Fruit fly (Drosophila melanogaster) whole organism, pupa: ENCODE measurements around the gene DCP2.

Experiments used
- CG10348 ChIP-seq: fragments of 200-800 bp; sonication (Bioruptor generic); IDR thresholded peaks from 2 replicates; pipeline ENCODE4 v1.3.6; 2022; ENCODE audit warnings: missing biosample characterization, missing genetic modification characterization
- CG12605 ChIP-seq: fragments of 200-800 bp; sonication (Bioruptor generic); IDR thresholded peaks from 2 replicates; pipeline ENCODE4 v1.3.6; 2022; ENCODE audit warnings: missing biosample characterization, missing genetic modification characterization
- CG13204 ChIP-seq: fragments of 200-800 bp; sonication (Bioruptor generic); optimal IDR thresholded peaks from 2 replicates; lab custom pipeline; 2018; ENCODE audit warnings: missing biosample characterization, mild to moderate bottlenecking, missing genetic modification characterization, moderate library complexity
- CG14655 ChIP-seq: fragments of 200-800 bp; sonication (Bioruptor generic); optimal IDR thresholded peaks from 3 replicates; lab custom pipeline; 2017; ENCODE audit warnings: mild to moderate bottlenecking, missing biosample characterization, missing genetic modification reagents, missing genetic modification characterization
- CG15710 ChIP-seq: fragments of 200-800 bp; sonication (Bioruptor generic); optimal IDR thresholded peaks from 2 replicates; lab custom pipeline; 2018; ENCODE audit warnings: missing biosample characterization, mild to moderate bottlenecking, missing genetic modification characterization, moderate library complexity
- CG17806 ChIP-seq: fragments of 200-800 bp; sonication (Bioruptor generic); optimal IDR thresholded peaks from 2 replicates; lab custom pipeline; 2018; ENCODE audit warnings: missing biosample characterization, mild to moderate bottlenecking, missing genetic modification characterization, moderate library complexity
- CG32121 ChIP-seq: fragments of 200-800 bp; sonication (Bioruptor generic); IDR thresholded peaks from 2 replicates; pipeline ENCODE4 v1.3.6; 2022; ENCODE audit warnings: missing biosample characterization, missing genetic modification characterization
- CG34367 ChIP-seq: fragments of 200-800 bp; sonication (Bioruptor generic); optimal IDR thresholded peaks from 2 replicates; lab custom pipeline; 2018; ENCODE audit warnings: missing biosample characterization, mild to moderate bottlenecking, missing genetic modification characterization
- CG4496 ChIP-seq: fragments of 200-800 bp; sonication (Bioruptor generic); IDR thresholded peaks from 3 replicates; pipeline ENCODE4 v1.3.6; 2022; ENCODE audit warnings: missing biosample characterization, missing genetic modification characterization
- CG8159 ChIP-seq: fragments of 200-800 bp; sonication (Bioruptor generic); optimal IDR thresholded peaks from 3 replicates; lab custom pipeline; 2018; ENCODE audit warnings: missing biosample characterization, mild to moderate bottlenecking, missing genetic modification characterization, moderate library complexity
- CG8301 ChIP-seq: fragments of 200-800 bp; sonication (Bioruptor generic); optimal IDR thresholded peaks from 2 replicates; lab custom pipeline; 2018; ENCODE audit warnings: missing biosample characterization, mild to moderate bottlenecking, missing genetic modification characterization
- CG9948 ChIP-seq: fragments of 200-800 bp; sonication (Bioruptor generic); optimal IDR thresholded peaks from 2 replicates; lab custom pipeline; 2018; ENCODE audit warnings: missing biosample characterization, mild to moderate bottlenecking, missing genetic modification characterization, moderate library complexity
- D1 ChIP-seq: fragments of 200-800 bp; sonication (Bioruptor generic); optimal IDR thresholded peaks from 2 replicates; lab custom pipeline; 2018; ENCODE audit warnings: missing biosample characterization, mild to moderate bottlenecking, missing genetic modification characterization, moderate library complexity
- EcR ChIP-seq: fragments of 200-800 bp; sonication (Bioruptor generic); optimal IDR thresholded peaks from 3 replicates; lab custom pipeline; 2019; ENCODE audit warnings: missing biosample characterization, missing genetic modification characterization, mild to moderate bottlenecking, moderate library complexity, missing genetic modification reagents
- Ets98B ChIP-seq: fragments of 200-800 bp; sonication (Bioruptor generic); IDR thresholded peaks from 2 replicates; pipeline ENCODE4 v1.3.6; 2022; ENCODE audit warnings: missing biosample characterization, missing genetic modification characterization
- Pif1A ChIP-seq: fragments of 200-800 bp; sonication (Bioruptor generic); optimal IDR thresholded peaks from 3 replicates; lab custom pipeline; 2016; ENCODE audit warnings: missing biosample characterization, missing genetic modification characterization
- Pif1B ChIP-seq: fragments of 200-800 bp; sonication (Bioruptor generic); optimal IDR thresholded peaks from 3 replicates; lab custom pipeline; 2016; ENCODE audit warnings: missing biosample characterization, missing genetic modification characterization
- Snoo ChIP-seq: fragments of 200-800 bp; sonication (Bioruptor generic); optimal IDR thresholded peaks from 3 replicates; lab custom pipeline; 2017; ENCODE audit warnings: missing biosample characterization, mild to moderate bottlenecking, missing genetic modification characterization, inconsistent platforms
- fd96Ca ChIP-seq: fragments of 200-800 bp; sonication (Bioruptor generic); IDR thresholded peaks from 3 replicates; pipeline ENCODE4 v1.3.6; 2022; ENCODE audit warnings: missing biosample characterization, missing genetic modification characterization
- gl ChIP-seq: fragments of 200-800 bp; sonication (Bioruptor generic); optimal IDR thresholded peaks from 2 replicates; lab custom pipeline; 2018; ENCODE audit warnings: missing biosample characterization, mild to moderate bottlenecking, missing genetic modification characterization
- rn ChIP-seq: fragments of 200-800 bp; sonication (Bioruptor generic); IDR thresholded peaks from 2 replicates; pipeline ENCODE4 v1.3.6; 2022; ENCODE audit warnings: missing biosample characterization, missing genetic modification characterization

The DCP2 gene

DNA sequence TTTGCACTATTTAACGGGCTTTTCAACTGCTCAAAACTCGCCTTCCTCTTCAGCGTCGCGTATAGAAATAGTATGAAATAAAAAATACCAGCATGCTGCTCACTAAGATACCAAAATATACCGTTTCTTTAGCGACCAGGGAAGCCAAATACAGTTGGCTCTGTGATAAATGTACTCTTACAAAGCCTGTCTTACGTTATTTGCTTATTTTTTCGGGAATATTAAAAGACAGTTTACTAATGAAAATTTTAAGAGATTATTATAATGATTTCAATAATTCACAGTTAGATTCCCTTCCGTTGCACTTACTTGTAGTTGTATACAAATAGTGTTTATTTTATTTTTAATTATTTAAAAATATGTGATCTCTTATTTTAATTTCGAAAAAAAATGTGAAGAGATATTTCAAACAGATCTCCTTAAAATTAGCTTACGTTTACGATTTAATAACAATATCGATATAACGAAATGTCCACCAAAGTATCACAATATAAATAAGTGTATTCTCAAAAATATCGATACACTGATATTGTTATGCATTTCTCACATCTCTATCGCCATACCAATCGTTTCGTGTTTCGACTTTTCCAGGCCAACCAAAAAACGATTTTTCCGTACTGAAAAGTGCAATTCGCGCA lies at the start of gene DCP2, which contains the start of gene dbo:
DCP2 (minus strand) TSS at position 77 of the 638 bp plus-strand sequence.
dbo (plus strand) TSS at position 542 of the 638 bp plus-strand sequence.
- TF ChIP-seq rn (GFP tag; lab: Robert Waterston, UW) = peak; percentile 42; the same call in 1 of the 2 replicates
- TF ChIP-seq Pif1A (GFP tag; lab: Kevin White, UChicago) = peak; percentile 21
- peak; percentile 69 for TF ChIP-seq Ets98B (GFP tag; lab: Robert Waterston, UW)
- peak; percentile 65 for TF ChIP-seq CG32121 (GFP tag; lab: Robert Waterston, UW)
- peak; percentile 49 for TF ChIP-seq CG9948 (tag; lab: Kevin White, UChicago)
- peak; percentile 62 for TF ChIP-seq CG14655 (GFP tag; lab: Kevin White, UChicago)
- TF ChIP-seq CG12605 (GFP tag; lab: Robert Waterston, UW) = peak; percentile 63
- peak; percentile 40 for TF ChIP-seq Snoo (tag; lab: Kevin White, UChicago)
- peak; percentile 49 for TF ChIP-seq CG8301 (tag; lab: Kevin White, UChicago)
- TF ChIP-seq D1 (tag; lab: Kevin White, UChicago) = no peak
- no peak for TF ChIP-seq EcR (GFP tag; lab: Kevin White, UChicago)
- no peak for TF ChIP-seq gl (tag; lab: Kevin White, UChicago)
- peak; percentile 56 for TF ChIP-seq CG15710 (tag; lab: Kevin White, UChicago)
- peak; percentile 80 for TF ChIP-seq CG4496 (GFP tag; lab: Robert Waterston, UW)
- TF ChIP-seq CG17806 (tag; lab: Kevin White, UChicago) = peak; percentile 22
- TF ChIP-seq fd96Ca (GFP tag; lab: Robert Waterston, UW) = no peak

DNA sequence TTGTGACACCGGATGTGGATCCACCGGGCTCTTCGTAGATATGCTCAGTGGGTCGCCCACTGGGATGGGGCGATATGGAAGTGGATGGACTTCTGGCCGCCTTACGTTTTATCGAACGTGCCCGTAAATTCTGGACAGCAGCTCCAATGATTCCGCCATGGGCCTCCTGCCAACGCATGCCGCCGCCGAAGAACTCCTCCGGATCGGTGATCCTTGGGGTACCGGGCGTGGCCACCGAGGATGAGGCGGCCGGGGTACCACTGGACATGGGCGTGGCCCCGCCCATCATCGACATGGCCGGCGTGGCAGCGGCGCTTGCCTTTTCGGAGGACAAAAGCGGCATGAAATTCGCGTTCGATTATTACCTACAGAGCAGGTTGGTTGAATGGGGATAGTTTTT lies 29.8 kb upstream of the DCP2 start:
- TF ChIP-seq CG17806 (tag; lab: Kevin White, UChicago) (no peak), CG8159 (tag; lab: Kevin White, UChicago) (no peak), Pif1B (GFP tag; lab: Kevin White, UChicago) (no peak), Snoo (tag; lab: Kevin White, UChicago) (no peak), CG34367 (tag; lab: Kevin White, UChicago) (no peak), fd96Ca (GFP tag; lab: Robert Waterston, UW) (no peak), CG8301 (tag; lab: Kevin White, UChicago) (no peak), D1 (tag; lab: Kevin White, UChicago) (no peak)

DNA sequence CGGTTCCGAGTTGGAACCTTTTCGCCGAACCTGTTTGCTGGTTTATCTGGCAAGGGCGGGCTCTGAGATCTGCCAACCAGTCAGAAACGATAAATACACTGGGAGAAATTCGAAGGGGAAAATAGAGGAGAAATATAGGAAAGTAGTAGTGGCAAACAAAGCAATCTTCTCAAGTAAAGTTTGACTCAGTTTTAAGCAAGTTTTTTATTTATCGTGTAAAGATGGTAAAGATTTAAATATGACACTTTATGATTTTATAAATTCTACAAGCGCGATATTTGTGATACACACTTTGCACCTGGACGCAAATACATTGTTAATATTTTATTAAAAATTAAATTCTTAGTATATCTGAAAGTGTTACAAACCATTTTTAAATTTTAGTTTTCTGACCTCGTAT lies 21.4 kb upstream of the DCP2 start:
- TF ChIP-seq CG14655 (GFP tag; lab: Kevin White, UChicago) (peak; percentile 18), CG8159 (tag; lab: Kevin White, UChicago) (peak; percentile 41), CG13204 (no peak), Pif1A (GFP tag; lab: Kevin White, UChicago) (peak; percentile 8)

DNA sequence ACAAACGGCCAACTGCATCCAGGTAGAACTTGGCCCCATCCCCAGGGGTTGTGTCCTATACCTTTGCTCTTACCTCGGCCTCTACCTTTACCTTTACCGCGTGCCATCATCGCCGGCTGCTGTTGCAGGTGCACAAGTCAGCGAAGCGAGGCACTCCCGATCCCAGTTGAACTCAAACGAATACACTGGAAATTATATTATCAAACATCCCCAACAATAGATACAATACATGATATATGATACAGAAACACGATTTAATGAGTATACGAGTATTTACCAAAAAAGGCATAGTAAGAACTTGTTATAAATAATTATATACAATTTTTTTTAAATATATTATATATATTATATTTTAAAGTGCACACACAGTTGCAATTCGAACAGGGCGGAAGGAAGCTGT lies 21.0 kb upstream of the DCP2 start:
- TF ChIP-seq Ets98B (GFP tag; lab: Robert Waterston, UW) (no peak), CG34367 (tag; lab: Kevin White, UChicago) (no peak), rn (GFP tag; lab: Robert Waterston, UW) (no peak), CG9948 (tag; lab: Kevin White, UChicago) (peak; percentile 28), CG8159 (tag; lab: Kevin White, UChicago) (peak; percentile 35), CG8301 (tag; lab: Kevin White, UChicago) (no peak), CG10348 (GFP tag; lab: Robert Waterston, UW) (no peak), CG17806 (tag; lab: Kevin White, UChicago) (no peak)

DNA sequence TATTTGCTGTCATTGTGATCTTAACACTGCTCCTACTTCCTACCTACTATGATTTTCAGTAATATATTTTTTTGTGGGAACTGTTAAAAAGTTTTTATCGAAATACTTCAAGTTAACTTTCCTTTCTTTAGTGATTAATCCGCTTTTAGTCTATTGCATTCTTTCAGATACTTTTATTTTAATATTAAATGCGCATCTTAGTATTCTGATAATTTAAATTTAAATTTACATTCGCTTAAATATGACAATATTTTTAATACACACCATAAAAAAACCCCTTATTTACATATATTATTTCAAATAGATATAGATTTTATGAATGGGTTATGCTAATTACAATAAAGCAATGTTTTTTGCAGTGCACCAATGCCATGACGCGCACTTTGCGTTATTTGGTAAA lies 18.4 kb upstream of the DCP2 start:
- TF ChIP-seq CG8159 (tag; lab: Kevin White, UChicago) (peak; percentile 32), CG15710 (tag; lab: Kevin White, UChicago) (no peak)

DNA sequence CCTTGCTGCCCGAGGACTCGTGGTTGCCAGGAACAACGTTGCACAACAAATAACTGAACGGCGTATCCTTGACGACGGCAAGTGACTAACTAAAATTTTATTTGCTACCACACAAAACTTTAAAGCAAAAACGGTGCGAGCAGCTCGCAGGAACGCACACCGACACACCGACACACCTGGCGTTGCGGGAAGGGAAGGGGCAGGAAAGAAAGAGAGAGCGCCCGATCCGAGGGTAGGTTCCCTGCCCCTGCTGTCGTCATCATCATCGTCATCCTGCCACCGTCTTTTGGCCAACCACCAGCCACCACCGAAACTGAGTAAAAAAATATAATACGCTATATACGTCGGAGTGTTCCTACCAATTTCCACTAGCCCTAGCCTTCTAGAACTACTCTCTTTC lies 17.7 kb upstream of the DCP2 start, which contains the start of gene meru:
meru (minus strand) TSS at position 101 of the 400 bp plus-strand sequence.
- no peak for TF ChIP-seq CG14655 (GFP tag; lab: Kevin White, UChicago)
- TF ChIP-seq Pif1A (GFP tag; lab: Kevin White, UChicago) = no peak
- TF ChIP-seq CG32121 (GFP tag; lab: Robert Waterston, UW) = no peak
- TF ChIP-seq EcR (GFP tag; lab: Kevin White, UChicago) = no peak
- TF ChIP-seq CG8159 (tag; lab: Kevin White, UChicago) = no peak
- no peak for TF ChIP-seq fd96Ca (GFP tag; lab: Robert Waterston, UW)
- no peak for TF ChIP-seq gl (tag; lab: Kevin White, UChicago)
- no peak for TF ChIP-seq rn (GFP tag; lab: Robert Waterston, UW)
- no peak for TF ChIP-seq CG34367 (tag; lab: Kevin White, UChicago)
- no peak for TF ChIP-seq CG10348 (GFP tag; lab: Robert Waterston, UW)
- no peak for TF ChIP-seq Pif1B (GFP tag; lab: Kevin White, UChicago)
- no peak for TF ChIP-seq CG4496 (GFP tag; lab: Robert Waterston, UW)
- TF ChIP-seq, all 21 proteins: peak for 0
